Worm (Caenorhabditis elegans) whole organism, young adult: ENCODE measurements around the gene sup-35.

Experiments
- F52B5.7 ChIP-seq: sonication (generic microtip); optimal IDR thresholded peaks from 2 replicates; lab custom pipeline; 2016; ENCODE audit warnings: mild to moderate bottlenecking, missing genetic modification characterization, missing compliant biosample characterization
- F55B11.4 ChIP-seq: sonication (generic microtip); optimal IDR thresholded peaks from 2 replicates; lab custom pipeline; 2016; ENCODE audit warnings: missing compliant biosample characterization, missing genetic modification characterization, borderline replicate concordance; ENCODE audit not compliant: insufficient read depth
- K11D2.4 ChIP-seq: fragments of 200-800 bp; sonication (Bioruptor generic); IDR thresholded peaks from 2 replicates; pipeline ENCODE4 v1.3.6; 2022; ENCODE audit warnings: missing genetic modification reagents, missing genetic modification characterization, missing compliant biosample characterization
- Y53F4B.3 ChIP-seq: fragments of 200-800 bp; sonication (Bioruptor generic); IDR thresholded peaks from 2 replicates; pipeline ENCODE4 v1.3.6; 2022; ENCODE audit warnings: missing genetic modification reagents, missing genetic modification characterization, missing compliant biosample characterization
- Y67H2A.10 ChIP-seq: fragments of 200-800 bp; sonication (Bioruptor generic); conservative IDR thresholded peaks from 2 replicates; pipeline ENCODE4 v1.3.6; 2022; ENCODE audit warnings: missing genetic modification reagents, missing genetic modification characterization, missing compliant biosample characterization
- akir-1 ChIP-seq: fragments of 200-800 bp; sonication (Bioruptor generic); optimal IDR thresholded peaks from 2 replicates; lab custom pipeline; 2018; ENCODE audit warnings: mild to moderate bottlenecking, missing genetic modification characterization, moderate library complexity, missing compliant biosample characterization
- ama-1 ChIP-seq, 3 experiments: fragments of 150-350 bp in 1 of 3; sonication (generic microtip) in 2 of 3; optimal IDR thresholded peaks; 2 replicates each; lab custom pipeline; 2014 to 2018; ENCODE audit warnings: missing biosample characterization in 2 of 3, missing genetic modification characterization in 2 of 3, missing genetic modification reagents in 2 of 3
- atf-7 ChIP-seq: sonication (generic microtip); optimal IDR thresholded peaks from 2 replicates; lab custom pipeline; 2017; ENCODE audit warnings: mild to moderate bottlenecking, missing genetic modification characterization, missing compliant biosample characterization
- athp-1 ChIP-seq: sonication (generic microtip); optimal IDR thresholded peaks from 2 replicates; lab custom pipeline; 2017; ENCODE audit warnings: mild to moderate bottlenecking, missing genetic modification characterization, missing compliant biosample characterization
- attf-6 ChIP-seq: fragments of 200-800 bp; sonication (Bioruptor generic); IDR thresholded peaks from 2 replicates; pipeline ENCODE4 v1.3.6; 2022; ENCODE audit warnings: missing genetic modification reagents, missing genetic modification characterization, missing compliant biosample characterization
- bed-2 ChIP-seq: fragments of 200-800 bp; sonication (Bioruptor generic); IDR thresholded peaks from 2 replicates; pipeline ENCODE4 v1.3.6; 2022; ENCODE audit warnings: missing genetic modification reagents, missing genetic modification characterization, missing compliant biosample characterization
- ceh-27 ChIP-seq: fragments of 200-800 bp; sonication (Bioruptor generic); optimal IDR thresholded peaks from 2 replicates; lab custom pipeline; 2018; ENCODE audit warnings: mild to moderate bottlenecking, missing genetic modification characterization, moderate library complexity, missing compliant biosample characterization
- ceh-58 ChIP-seq: fragments of 200-800 bp; sonication (Bioruptor generic); IDR thresholded peaks from 2 replicates; pipeline ENCODE4 v1.3.6; 2022; ENCODE audit warnings: missing genetic modification characterization, missing compliant biosample characterization
- ceh-79 ChIP-seq: sonication (generic microtip); optimal IDR thresholded peaks from 2 replicates; lab custom pipeline; 2017; ENCODE audit warnings: mild to moderate bottlenecking, missing genetic modification characterization, missing compliant biosample characterization
- dox-1 ChIP-seq: fragments of 200-800 bp; sonication (Bioruptor generic); IDR thresholded peaks from 2 replicates; pipeline ENCODE4 v1.3.6; 2022; ENCODE audit warnings: missing genetic modification reagents, missing genetic modification characterization, missing compliant biosample characterization
- egl-44 ChIP-seq: fragments of 200-800 bp; sonication (Bioruptor generic); IDR thresholded peaks from 2 replicates; pipeline ENCODE4 v1.3.6; 2022; ENCODE audit warnings: missing genetic modification reagents, missing genetic modification characterization, missing compliant biosample characterization
- egrh-3 ChIP-seq: fragments of 200-800 bp; sonication (Bioruptor generic); IDR thresholded peaks from 2 replicates; pipeline ENCODE4 v1.3.6; 2022; ENCODE audit warnings: missing genetic modification reagents, missing genetic modification characterization, missing compliant biosample characterization
- fkh-3 ChIP-seq: sonication (generic microtip); optimal IDR thresholded peaks from 2 replicates; lab custom pipeline; 2016; ENCODE audit warnings: mild to moderate bottlenecking, missing genetic modification characterization, missing compliant biosample characterization
- hsf-1 ChIP-seq: fragments of 200-800 bp; sonication (Bioruptor generic); IDR thresholded peaks from 2 replicates; pipeline ENCODE4 v1.3.6; 2022; ENCODE audit warnings: missing genetic modification reagents, missing genetic modification characterization, missing compliant biosample characterization
- lin-26 ChIP-seq: fragments of 200-800 bp; sonication (Bioruptor generic); IDR thresholded peaks from 2 replicates; pipeline ENCODE4 v1.3.6; 2022; ENCODE audit warnings: missing genetic modification reagents, missing genetic modification characterization, missing compliant biosample characterization
- lin-35 ChIP-seq, 3 experiments: fragments of 150-350 bp in 2 of 3; sonication (generic microtip) in 1 of 3; optimal IDR thresholded peaks; 2 replicates each; lab custom pipeline; 2014 to 2018; ENCODE audit warnings: missing biosample characterization in 3 of 3, missing genetic modification characterization in 3 of 3, missing genetic modification reagents in 3 of 3
- lin-40 ChIP-seq: sonication (generic microtip); optimal IDR thresholded peaks from 2 replicates; lab custom pipeline; 2016; ENCODE audit warnings: missing genetic modification characterization, mild to moderate bottlenecking, missing compliant biosample characterization, missing genotype, missing genetic modification reagents
- lsl-1 ChIP-seq: fragments of 200-800 bp; sonication (Bioruptor generic); optimal IDR thresholded peaks from 2 replicates; lab custom pipeline; 2018; ENCODE audit warnings: mild to moderate bottlenecking, missing genetic modification characterization, moderate library complexity, missing compliant biosample characterization
- mcd-1 ChIP-seq: fragments of 200-800 bp; sonication (Bioruptor generic); IDR thresholded peaks from 2 replicates; pipeline ENCODE4 v1.3.6; 2022; ENCODE audit warnings: missing genetic modification reagents, missing genetic modification characterization, missing compliant biosample characterization
- nfya-1 ChIP-seq: sonication (generic microtip); optimal IDR thresholded peaks from 2 replicates; lab custom pipeline; 2017; ENCODE audit warnings: antibody characterized with exemption, missing compliant biosample characterization, missing genetic modification characterization, borderline replicate concordance; ENCODE audit not compliant: insufficient read depth
- nfyb-1 ChIP-seq: fragments of 200-800 bp; sonication (Bioruptor generic); IDR thresholded peaks from 2 replicates; pipeline ENCODE4 v1.3.6; 2022; ENCODE audit warnings: missing genetic modification reagents, missing genetic modification characterization, missing compliant biosample characterization
- pbrm-1 ChIP-seq: fragments of 200-800 bp; sonication (Bioruptor generic); IDR thresholded peaks from 2 replicates; pipeline ENCODE4 v1.3.6; 2022; ENCODE audit warnings: missing genetic modification reagents, missing genetic modification characterization, missing compliant biosample characterization
- pha-4 ChIP-seq: fragments of 150-350 bp; sonication (generic microtip); optimal IDR thresholded peaks from 2 replicates; lab custom pipeline; 2014; ENCODE audit warnings: missing biosample characterization, missing genetic modification reagents, missing genetic modification characterization
- rpc-1 ChIP-seq, 2 experiments: fragments of 150-350 bp in 1 of 2; sonication (generic microtip) in 1 of 2; optimal IDR thresholded peaks; 2 replicates each; lab custom pipeline; 2014 to 2018; ENCODE audit warnings: missing biosample characterization in 1 of 2, missing genetic modification characterization in 1 of 2, missing genetic modification reagents in 1 of 2, missing genotype in 1 of 2
- snpc-3.4 ChIP-seq: sonication (generic microtip); optimal IDR thresholded peaks from 2 replicates; lab custom pipeline; 2017; ENCODE audit warnings: missing genetic modification characterization, mild to moderate bottlenecking, missing compliant biosample characterization, antibody characterized with exemption, moderate library complexity, missing genotype, missing genetic modification reagents
- xnd-1 ChIP-seq: sonication (generic microtip); optimal IDR thresholded peaks from 2 replicates; lab custom pipeline; 2016; ENCODE audit warnings: missing genotype, missing genetic modification reagents, missing genetic modification characterization, missing compliant biosample characterization
- ztf-28 ChIP-seq: fragments of 200-800 bp; sonication (Bioruptor generic); IDR thresholded peaks from 2 replicates; pipeline ENCODE4 v1.3.6; 2022; ENCODE audit warnings: missing genetic modification reagents, missing genetic modification characterization, missing compliant biosample characterization

sup-35 gene

ce11 chrIII:11066691-11067090 is 52.3 kb downstream of the sup-35 start (continued):
- TF ChIP-seq akir-1 (GFP tag; lab: Kevin White, UChicago) (no peak), nfyb-1 (peak; percentile 93), ceh-79 (tag; lab: Kevin White, UChicago) (no peak), lin-40 (tag; lab: Kevin White, UChicago) (peak; percentile 94), atf-7 (tag; lab: Kevin White, UChicago) (peak; percentile 70), ama-1 (optimal IDR thresholded peaks at IDR 0.05; lab: Kevin White, UChicago) (no peak), ama-1 (GFP tag; optimal IDR thresholded peaks at IDR 0.05; lab: Kevin White, UChicago) (no peak), fkh-3 (tag; lab: Kevin White, UChicago) (no peak), snpc-3.4 (tag; lab: Kevin White, UChicago) (peak; percentile 47), ceh-58 (0 out of 2 replicates have a peak, but pooled peaks have one; percentile 66), K11D2.4 (GFP tag; lab: Robert Waterston, UW) (peak; percentile 88), Y67H2A.10 (0 out of 2 replicates have a peak, but pooled peaks have one; percentile 24), ceh-27 (GFP tag; lab: Kevin White, UChicago) (peak; percentile 73), dox-1 (GFP tag; lab: Robert Waterston, UW) (peak; percentile 82), attf-6 (GFP tag; lab: Robert Waterston, UW) (peak; percentile 79; the same call in 1 of the 2 replicates), pbrm-1 (peak; percentile 92), bed-2 (GFP tag; lab: Robert Waterston, UW) (no peak), lsl-1 (peak; percentile 58), nfya-1 (no peak), hsf-1 (peak; percentile 39; the same call in 1 of the 2 replicates), F55B11.4 (tag; lab: Kevin White, UChicago) (no peak), ztf-28 (GFP tag; lab: Robert Waterston, UW) (0 out of 2 replicates have a peak, but pooled peaks have one; percentile 20), athp-1 (tag; lab: Kevin White, UChicago) (peak; percentile 54), F52B5.7 (tag; lab: Kevin White, UChicago) (peak; percentile 30), egl-44 (GFP tag; lab: Robert Waterston, UW) (no peak), pha-4 (tag; lab: Kevin White, UChicago) (no peak), Y53F4B.3 (peak; percentile 70), mcd-1 (GFP tag; lab: Robert Waterston, UW) (peak; percentile 89), rpc-1 (optimal IDR thresholded peaks at IDR 0.05; lab: Kevin White, UChicago) (peak; percentile 76), rpc-1 (tag; optimal IDR thresholded peaks at IDR 0.05; lab: Kevin White, UChicago) (peak; percentile 80), lin-35 (GFP tag; optimal IDR thresholded peaks at IDR 0.05; lab: Kevin White, UChicago) (peak in 1 of 3 experiments; percentile 87), xnd-1 (tag; lab: Kevin White, UChicago) (no peak), lin-26 (GFP tag; lab: Robert Waterston, UW) (peak; percentile 95), egrh-3 (0 out of 2 replicates have a peak, but pooled peaks have one; percentile 18)
